Fruit fly (Drosophila melanogaster) whole organism, adult: Measurements from ENCODE around the gene tow.

Experiments
- CG12768 ChIP-seq: fragments of 200-800 bp; sonication (Bioruptor generic); optimal IDR thresholded peaks from 2 replicates; lab custom pipeline; 2017; ENCODE audit warnings: missing biosample characterization, missing genetic modification characterization, mild to moderate bottlenecking, moderate library complexity, missing genetic modification reagents
- CG1620 ChIP-seq: fragments of 200-800 bp; sonication (Bioruptor generic); optimal IDR thresholded peaks from 2 replicates; lab custom pipeline; 2016; ENCODE audit warnings: missing biosample characterization, missing genetic modification characterization
- Hr96 ChIP-seq: fragments of 200-800 bp; sonication (Bioruptor generic); optimal IDR thresholded peaks from 2 replicates; lab custom pipeline; 2016; ENCODE audit warnings: missing biosample characterization, missing genetic modification characterization
- Mnt ChIP-seq: fragments of 200-800 bp; sonication (Bioruptor generic); optimal IDR thresholded peaks from 2 replicates; lab custom pipeline; 2016; ENCODE audit warnings: missing biosample characterization, mild to moderate bottlenecking, missing genetic modification characterization
- bab1 ChIP-seq: fragments of 200-800 bp; sonication (Bioruptor generic); optimal IDR thresholded peaks from 3 replicates; lab custom pipeline; 2019; ENCODE audit warnings: missing biosample characterization, mild to moderate bottlenecking, missing genetic modification characterization, moderate library complexity
- kay ChIP-seq: fragments of 200-800 bp; sonication (Bioruptor generic); peaks from one replicate; lab custom pipeline; 2016; ENCODE audit warnings: missing biosample characterization, missing genetic modification characterization, borderline replicate concordance
- ovo ChIP-seq: fragments of 200-800 bp; sonication (Bioruptor generic); optimal IDR thresholded peaks from 2 replicates; lab custom pipeline; 2016; ENCODE audit warnings: missing biosample characterization, missing genetic modification characterization
- pad ChIP-seq: fragments of 200-800 bp; sonication (Bioruptor generic); optimal IDR thresholded peaks from 3 replicates; lab custom pipeline; 2017; ENCODE audit warnings: missing biosample characterization, missing genetic modification characterization, mild to moderate bottlenecking, moderate library complexity, missing genetic modification reagents

dm6 chr3L:6906758-6907157 lies 35.9 kb upstream of the tow start:
- no peak for TF ChIP-seq ovo (GFP tag; lab: Kevin White, UChicago)
- no peak for TF ChIP-seq kay (GFP tag; lab: Kevin White, UChicago)
- no peak for TF ChIP-seq CG12768 (GFP tag; lab: Kevin White, UChicago)
- no peak for TF ChIP-seq CG1620 (GFP tag; lab: Kevin White, UChicago)
- no peak for TF ChIP-seq bab1 (GFP tag; lab: Kevin White, UChicago)
- TF ChIP-seq pad (GFP tag; lab: Kevin White, UChicago): no peak
- no peak for TF ChIP-seq Mnt (GFP tag; lab: Kevin White, UChicago)
- TF ChIP-seq Hr96 (GFP tag; lab: Kevin White, UChicago): no peak
